Fruit fly (Drosophila melanogaster) whole organism, adult: ENCODE data around the gene Pxd.

Source experiments
- CG14711 ChIP-seq: fragments of 200-800 bp; sonication (Bioruptor generic); optimal IDR thresholded peaks from 2 replicates; lab custom pipeline; 2018; ENCODE audit warnings: missing biosample characterization, mild to moderate bottlenecking, missing genetic modification characterization, moderate library complexity
- CG1620 ChIP-seq: fragments of 200-800 bp; sonication (Bioruptor generic); optimal IDR thresholded peaks from 2 replicates; lab custom pipeline; 2016; ENCODE audit warnings: missing biosample characterization, missing genetic modification characterization
- CG33017 ChIP-seq: fragments of 200-800 bp; sonication (Bioruptor generic); optimal IDR thresholded peaks from 2 replicates; lab custom pipeline; 2018; ENCODE audit warnings: missing biosample characterization, mild to moderate bottlenecking, missing genetic modification characterization, moderate library complexity
- CG5204 ChIP-seq: fragments of 200-800 bp; sonication (Bioruptor generic); optimal IDR thresholded peaks from 2 replicates; lab custom pipeline; 2016; ENCODE audit warnings: missing biosample characterization, missing genetic modification characterization
- Crg-1 ChIP-seq: fragments of 200-800 bp; sonication (Bioruptor generic); optimal IDR thresholded peaks from 2 replicates; lab custom pipeline; 2016; ENCODE audit warnings: missing biosample characterization, missing genetic modification characterization
- pad ChIP-seq: fragments of 200-800 bp; sonication (Bioruptor generic); optimal IDR thresholded peaks from 3 replicates; lab custom pipeline; 2017; ENCODE audit warnings: missing biosample characterization, missing genetic modification characterization, mild to moderate bottlenecking, moderate library complexity, missing genetic modification reagents

DNA sequence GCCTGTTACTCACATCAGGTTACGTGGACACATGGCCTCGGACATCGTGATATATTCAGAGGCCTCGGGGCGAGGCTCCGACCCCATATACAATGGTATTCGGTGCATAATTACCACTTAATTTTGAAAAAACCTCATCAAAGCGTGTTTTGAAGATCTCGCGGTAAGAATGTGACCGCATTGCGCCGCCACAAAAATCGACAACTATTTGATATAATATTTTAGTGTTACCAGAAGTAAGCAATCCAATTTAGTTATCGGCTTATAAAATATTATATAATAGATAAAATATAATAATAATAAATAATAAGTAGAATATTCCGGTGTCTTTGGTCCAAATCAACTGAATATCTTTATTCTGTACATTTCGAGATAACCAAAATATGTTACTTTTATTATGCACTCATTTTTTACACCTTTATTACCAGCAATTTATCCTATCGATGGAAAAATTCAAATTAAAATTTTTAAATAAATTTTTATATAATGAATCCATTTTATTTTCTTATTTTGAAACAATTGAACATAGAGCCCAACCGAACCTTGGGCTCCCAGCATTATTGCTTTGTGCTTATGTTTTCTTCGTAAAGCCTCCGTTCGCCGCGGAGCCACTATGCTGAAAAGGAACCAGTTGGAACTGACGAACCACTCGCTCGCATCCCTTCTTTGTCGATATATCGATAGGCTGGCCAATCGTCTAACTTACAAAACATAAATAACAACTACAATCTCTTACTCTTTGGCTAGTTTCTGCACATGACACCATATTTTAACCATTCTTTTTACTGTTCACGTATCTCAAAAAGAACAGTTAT is 25.8 kb downstream of the Pxd start, which contains the start of the genes CG18213 and Trm7-32:
- TF ChIP-seq Crg-1 (GFP tag; lab: Kevin White, UChicago) (no peak), pad (GFP tag; lab: Kevin White, UChicago) (no peak), CG33017 (no peak), CG1620 (GFP tag; lab: Kevin White, UChicago) (no peak), CG5204 (GFP tag; lab: Kevin White, UChicago) (no peak), CG14711 (tag; lab: Kevin White, UChicago) (no peak)
